Worm (Caenorhabditis elegans) whole organism, L1 larva: ENCODE measurements around the gene T19D12.2.

Source experiments
- C04F5.9 ChIP-seq: sonication (generic microtip); optimal IDR thresholded peaks from 2 replicates; lab custom pipeline; 2016; ENCODE audit warnings: missing genetic modification characterization, missing compliant biosample characterization
- C16A3.4 ChIP-seq: fragments of 150-350 bp; optimal IDR thresholded peaks from 2 replicates; lab custom pipeline; 2014; ENCODE audit warnings: missing biosample characterization, missing genetic modification characterization
- C34B4.2 ChIP-seq: sonication (generic microtip); optimal IDR thresholded peaks from 2 replicates; lab custom pipeline; 2017; ENCODE audit warnings: mild to moderate bottlenecking, missing genetic modification characterization, missing compliant biosample characterization
- Y116A8C.19 ChIP-seq: sonication (generic microtip); optimal IDR thresholded peaks from 2 replicates; lab custom pipeline; 2016; ENCODE audit warnings: missing compliant biosample characterization, missing genetic modification characterization, borderline replicate concordance
- alr-1 ChIP-seq: fragments of 200-800 bp; sonication (Bioruptor generic); optimal IDR thresholded peaks from 2 replicates; lab custom pipeline; 2018; ENCODE audit warnings: borderline replicate concordance, mild to moderate bottlenecking, missing genetic modification characterization, missing compliant biosample characterization
- blmp-1 ChIP-seq: fragments of 150-350 bp; optimal IDR thresholded peaks from 2 replicates; lab custom pipeline; 2014; ENCODE audit warnings: missing biosample characterization, missing genetic modification characterization
- ceh-8 ChIP-seq: fragments of 200-800 bp; sonication (Bioruptor generic); optimal IDR thresholded peaks from 2 replicates; lab custom pipeline; 2018; ENCODE audit warnings: mild to moderate bottlenecking, missing genetic modification characterization, moderate library complexity, missing compliant biosample characterization
- ceh-90 ChIP-seq: sonication (generic microtip); optimal IDR thresholded peaks from 2 replicates; lab custom pipeline; 2016; ENCODE audit warnings: missing genetic modification characterization, missing compliant biosample characterization
- ces-1 ChIP-seq: fragments of 150-350 bp; optimal IDR thresholded peaks from 2 replicates; lab custom pipeline; 2014; ENCODE audit warnings: missing biosample characterization, missing genetic modification reagents, missing genetic modification characterization
- dsc-1 ChIP-seq: sonication (generic microtip); optimal IDR thresholded peaks from 2 replicates; lab custom pipeline; 2016; ENCODE audit warnings: mild to moderate bottlenecking, missing genetic modification characterization, missing compliant biosample characterization
- efl-1 ChIP-seq, 4 experiments: fragments of 150-350 bp; optimal IDR thresholded peaks in 3 of 4; peaks in 1 of 4; 1 replicate in 1 of 4; 2 replicates in 3 of 4; lab custom pipeline; 2014; ENCODE audit warnings: missing biosample characterization in 2 of 4, missing genetic modification characterization in 2 of 4, missing genetic modification reagents in 2 of 4
- egl-27 ChIP-seq, 2 experiments: fragments of 150-350 bp in 1 of 2; sonication (generic microtip); optimal IDR thresholded peaks; 3 replicates each; lab custom pipeline; 2017 to 2018; ENCODE audit warnings: missing biosample characterization in 2 of 2, missing genetic modification characterization in 2 of 2, missing genetic modification reagents in 2 of 2
- elt-2 ChIP-seq: sonication (generic microtip); optimal IDR thresholded peaks from 2 replicates; lab custom pipeline; 2016; ENCODE audit warnings: missing genetic modification characterization, mild to moderate bottlenecking, inconsistent platforms, missing compliant biosample characterization, missing genetic modification reagents
- ets-5 ChIP-seq: fragments of 200-800 bp; sonication (Bioruptor generic); IDR thresholded peaks from 2 replicates; pipeline ENCODE4 v1.3.6; 2022; ENCODE audit warnings: missing genetic modification characterization, missing compliant biosample characterization
- fkh-10 ChIP-seq: sonication (generic microtip); optimal IDR thresholded peaks from 2 replicates; lab custom pipeline; 2017; ENCODE audit warnings: missing biosample characterization, missing genetic modification reagents, missing genetic modification characterization
- fkh-4 ChIP-seq: sonication (generic microtip); optimal IDR thresholded peaks from 2 replicates; lab custom pipeline; 2016; ENCODE audit warnings: missing compliant biosample characterization, missing genetic modification characterization, borderline replicate concordance
- fkh-8 ChIP-seq: sonication (generic microtip); optimal IDR thresholded peaks from 2 replicates; lab custom pipeline; 2016; ENCODE audit warnings: mild to moderate bottlenecking, missing genetic modification characterization, missing compliant biosample characterization
- fos-1 ChIP-seq: fragments of 150-350 bp; optimal IDR thresholded peaks from 2 replicates; lab custom pipeline; 2014; ENCODE audit warnings: missing biosample characterization, missing genetic modification characterization
- hlh-4 ChIP-seq: sonication (generic microtip); optimal IDR thresholded peaks from 2 replicates; lab custom pipeline; 2016; ENCODE audit warnings: mild to moderate bottlenecking, missing genetic modification characterization, missing compliant biosample characterization
- irx-1 ChIP-seq: sonication (generic microtip); optimal IDR thresholded peaks from 2 replicates; lab custom pipeline; 2016; ENCODE audit warnings: missing genetic modification characterization, missing compliant biosample characterization
- lin-13 ChIP-seq: fragments of 150-350 bp; optimal IDR thresholded peaks from 2 replicates; lab custom pipeline; 2014; ENCODE audit warnings: missing biosample characterization, missing genetic modification reagents, missing genetic modification characterization
- lin-14 ChIP-seq: fragments of 200-800 bp; sonication (Bioruptor generic); optimal IDR thresholded peaks from 2 replicates; lab custom pipeline; 2018; ENCODE audit warnings: mild to moderate bottlenecking, missing genetic modification characterization, moderate library complexity, missing compliant biosample characterization
- lsy-2 ChIP-seq, 2 experiments: fragments of 150-350 bp; optimal IDR thresholded peaks; 2 replicates each; lab custom pipeline; 2014; ENCODE audit warnings: missing biosample characterization in 2 of 2, missing genetic modification characterization in 2 of 2
- mab-9 ChIP-seq: fragments of 200-800 bp; sonication (Bioruptor generic); IDR thresholded peaks from 2 replicates; pipeline ENCODE4 v1.3.6; 2022; ENCODE audit warnings: missing genetic modification reagents, missing genetic modification characterization, missing compliant biosample characterization
- mef-2 ChIP-seq: fragments of 150-350 bp; optimal IDR thresholded peaks from 2 replicates; lab custom pipeline; 2014; ENCODE audit warnings: missing biosample characterization, missing genetic modification characterization
- mep-1 ChIP-seq: fragments of 150-350 bp; optimal IDR thresholded peaks from 2 replicates; lab custom pipeline; 2014; ENCODE audit warnings: missing biosample characterization, missing genetic modification characterization
- nhr-11 ChIP-seq: fragments of 150-350 bp; optimal IDR thresholded peaks from 2 replicates; lab custom pipeline; 2014; ENCODE audit warnings: missing biosample characterization, missing genetic modification characterization
- nhr-20 ChIP-seq: sonication (generic microtip); optimal IDR thresholded peaks from 2 replicates; lab custom pipeline; 2016; ENCODE audit warnings: mild to moderate bottlenecking, missing genetic modification characterization, missing compliant biosample characterization
- nhr-28 ChIP-seq: fragments of 150-350 bp; optimal IDR thresholded peaks from 2 replicates; lab custom pipeline; 2014; ENCODE audit warnings: missing biosample characterization, missing genetic modification characterization
- nhr-71 ChIP-seq: sonication (generic microtip); optimal IDR thresholded peaks from 2 replicates; lab custom pipeline; 2016; ENCODE audit warnings: mild to moderate bottlenecking, missing genetic modification characterization, moderate library complexity, missing compliant biosample characterization
- nhr-76 ChIP-seq: sonication (generic microtip); optimal IDR thresholded peaks from 2 replicates; lab custom pipeline; 2017; ENCODE audit warnings: missing biosample characterization, missing genetic modification characterization
- nhr-84 ChIP-seq: sonication (generic microtip); optimal IDR thresholded peaks from 2 replicates; lab custom pipeline; 2017; ENCODE audit warnings: missing biosample characterization, missing genetic modification characterization
- rnt-1 ChIP-seq: sonication (generic microtip); optimal IDR thresholded peaks from 2 replicates; lab custom pipeline; 2016; ENCODE audit warnings: mild to moderate bottlenecking, missing genetic modification characterization, moderate library complexity, missing compliant biosample characterization
- sptf-1 ChIP-seq: fragments of 150-350 bp; optimal IDR thresholded peaks from 2 replicates; lab custom pipeline; 2014; ENCODE audit warnings: missing biosample characterization, missing genetic modification characterization
- unc-86 ChIP-seq: sonication (generic microtip); optimal IDR thresholded peaks from 2 replicates; lab custom pipeline; 2016; ENCODE audit warnings: missing genetic modification characterization, missing compliant biosample characterization
- vab-15 ChIP-seq: sonication (generic microtip); optimal IDR thresholded peaks from 2 replicates; lab custom pipeline; 2017; ENCODE audit warnings: missing genotype, mild to moderate bottlenecking, missing genetic modification characterization, missing compliant biosample characterization
- xbp-1 ChIP-seq: sonication (generic microtip); optimal IDR thresholded peaks from 2 replicates; lab custom pipeline; 2016; ENCODE audit warnings: missing genetic modification characterization, missing compliant biosample characterization
- zip-4 ChIP-seq: fragments of 200-800 bp; sonication (Bioruptor generic); optimal IDR thresholded peaks from 2 replicates; lab custom pipeline; 2018; ENCODE audit warnings: mild to moderate bottlenecking, missing genetic modification characterization, moderate library complexity, missing compliant biosample characterization
- ztf-11 ChIP-seq, 2 experiments: sonication (generic microtip); optimal IDR thresholded peaks; 2 replicates each; lab custom pipeline; 2016 to 2017; ENCODE audit warnings: missing genetic modification characterization in 2 of 2, missing biosample characterization in 1 of 2, missing compliant biosample characterization in 1 of 2
- ztf-4 ChIP-seq: fragments of 150-350 bp; optimal IDR thresholded peaks from 2 replicates; lab custom pipeline; 2014; ENCODE audit warnings: missing biosample characterization, missing genetic modification characterization

Gene T19D12.2

ce11 chrII:6631995-6632394 is 29.1 kb upstream of the T19D12.2 start:
- TF ChIP-seq mef-2 (tag; lab: Kevin White, UChicago): no peak
- TF ChIP-seq elt-2 (tag; lab: Kevin White, UChicago): peak; percentile 67

ce11 chrII:6636136-6636535 is 25.0 kb upstream of the T19D12.2 start, which contains the start of gene T19D12.5:
Gene T19D12.5 (minus strand): TSS chrII:6636236.
- no peak for TF ChIP-seq fkh-10 (GFP tag; lab: Kevin White, UChicago)
- TF ChIP-seq ztf-4 (tag; lab: Kevin White, UChicago): no peak
- TF ChIP-seq alr-1 (tag; lab: Kevin White, UChicago): no peak
- no peak for TF ChIP-seq ces-1 (GFP tag; lab: Kevin White, UChicago)
- no peak for TF ChIP-seq zip-4 (GFP tag; lab: Kevin White, UChicago)
- TF ChIP-seq nhr-20 (tag; lab: Kevin White, UChicago): no peak
- TF ChIP-seq fkh-8 (tag; lab: Kevin White, UChicago): no peak
- TF ChIP-seq nhr-84 (tag; lab: Kevin White, UChicago): no peak
- no peak for TF ChIP-seq nhr-28 (tag; lab: Kevin White, UChicago)
- TF ChIP-seq nhr-11 (tag; lab: Kevin White, UChicago): no peak

ce11 chrII:6637854-6638253 is 23.3 kb upstream of the T19D12.2 start:
- TF ChIP-seq ceh-8 (GFP tag; lab: Kevin White, UChicago) (no peak), ceh-90 (no peak), ets-5 (no peak), C34B4.2 (tag; lab: Kevin White, UChicago) (no peak), elt-2 (tag; lab: Kevin White, UChicago) (no peak), ztf-11 (tag; optimal IDR thresholded peaks at IDR 0.05; lab: Kevin White, UChicago) (no peak), hlh-4 (tag; lab: Kevin White, UChicago) (no peak), unc-86 (tag; lab: Kevin White, UChicago) (no peak), irx-1 (no peak), xbp-1 (tag; lab: Kevin White, UChicago) (no peak), vab-15 (no peak), mab-9 (GFP tag; lab: Robert Waterston, UW) (no peak), alr-1 (tag; lab: Kevin White, UChicago) (no peak), fos-1 (tag; lab: Kevin White, UChicago) (no peak)

ce11 chrII:6642180-6642579 is 19.0 kb upstream of the T19D12.2 start:
- TF ChIP-seq rnt-1: no peak
- peak; percentile 20 for TF ChIP-seq fkh-10 (GFP tag; lab: Kevin White, UChicago)
- TF ChIP-seq egl-27 (tag; optimal IDR thresholded peaks at IDR 0.05; lab: Kevin White, UChicago): no peak
- no peak for TF ChIP-seq lin-13
- TF ChIP-seq nhr-71 (tag; lab: Kevin White, UChicago): no peak
- TF ChIP-seq lin-14: no peak
- TF ChIP-seq dsc-1 (tag; lab: Kevin White, UChicago): peak; percentile 53
- TF ChIP-seq C16A3.4 (tag; lab: Kevin White, UChicago): no peak
- no peak for TF ChIP-seq mep-1 (tag; lab: Kevin White, UChicago)

ce11 chrII:6642651-6643167 is 18.4 kb upstream of the T19D12.2 start, which contains the start of gene T19D12.6:
Gene T19D12.6 (minus strand): TSS chrII:6643117.
- TF ChIP-seq fkh-8 (tag; lab: Kevin White, UChicago) (peak; percentile 60), fkh-4 (tag; lab: Kevin White, UChicago) (no peak), lin-14 (peak; percentile 57), blmp-1 (tag; lab: Kevin White, UChicago) (peak; percentile 11), C16A3.4 (tag; lab: Kevin White, UChicago) (no peak), nhr-76 (tag; lab: Kevin White, UChicago) (no peak), C04F5.9 (tag; lab: Kevin White, UChicago) (no peak), mep-1 (tag; lab: Kevin White, UChicago) (no peak), fkh-10 (GFP tag; lab: Kevin White, UChicago) (no peak), nhr-84 (tag; lab: Kevin White, UChicago) (no peak), Y116A8C.19 (tag; lab: Kevin White, UChicago) (no peak), ceh-8 (GFP tag; lab: Kevin White, UChicago) (no peak), sptf-1 (no peak), lsy-2 (tag; optimal IDR thresholded peaks at IDR 0.05; lab: Kevin White, UChicago) (peak in 1 of 2 experiments; percentile 50), vab-15 (no peak), alr-1 (tag; lab: Kevin White, UChicago) (no peak), efl-1 (optimal IDR thresholded peaks at IDR 0.05; lab: Kevin White, UChicago) (no peak), efl-1 (GFP tag; optimal IDR thresholded peaks at IDR 0.05 in 1 of 2; lab: Kevin White, UChicago) (peak in 1 of 2 experiments; percentile 82)
